Worm (Caenorhabditis elegans) whole organism, L3 larva: ENCODE results near the gene col-10.

Source experiments
- R02D3.7 ChIP-seq: fragments of 150-350 bp; optimal IDR thresholded peaks from 2 replicates; lab custom pipeline; 2014; ENCODE audit warnings: missing biosample characterization, missing genetic modification characterization
- ama-1 ChIP-seq: fragments of 150-350 bp; optimal IDR thresholded peaks from 2 replicates; lab custom pipeline; 2018
- ceh-28 ChIP-seq: fragments of 150-350 bp; optimal IDR thresholded peaks from 2 replicates; lab custom pipeline; 2014; ENCODE audit warnings: missing biosample characterization, missing genetic modification reagents, missing genetic modification characterization
- ceh-9 ChIP-seq: sonication (generic microtip); optimal IDR thresholded peaks from 2 replicates; lab custom pipeline; 2018; ENCODE audit warnings: missing biosample characterization, missing genetic modification characterization
- egl-27 ChIP-seq: sonication (generic microtip); optimal IDR thresholded peaks from 4 replicates; lab custom pipeline; 2017; ENCODE audit warnings: missing biosample characterization, missing genetic modification reagents, missing genetic modification characterization
- elt-1 ChIP-seq: fragments of 150-350 bp; optimal IDR thresholded peaks from 2 replicates; lab custom pipeline; 2014; ENCODE audit warnings: missing biosample characterization, missing genetic modification characterization
- elt-2 ChIP-seq: sonication (generic microtip); optimal IDR thresholded peaks from 2 replicates; lab custom pipeline; 2016; ENCODE audit warnings: missing genetic modification reagents, mild to moderate bottlenecking, missing genetic modification characterization, missing compliant biosample characterization
- elt-3 ChIP-seq, 3 experiments: fragments of 150-350 bp in 1 of 3; sonication (generic microtip) in 2 of 3; optimal IDR thresholded peaks; 2 replicates in 2 of 3; 4 replicates in 1 of 3; lab custom pipeline; 2014 to 2017; ENCODE audit warnings: missing biosample characterization in 3 of 3, missing genetic modification characterization in 3 of 3
- fkh-10 ChIP-seq: sonication (generic microtip); optimal IDR thresholded peaks from 2 replicates; lab custom pipeline; 2017; ENCODE audit warnings: missing biosample characterization, missing genetic modification reagents, missing genetic modification characterization
- fos-1 ChIP-seq: fragments of 150-350 bp; optimal IDR thresholded peaks from 2 replicates; lab custom pipeline; 2014; ENCODE audit warnings: missing biosample characterization, missing genetic modification characterization
- hmg-11 ChIP-seq: sonication (generic microtip); optimal IDR thresholded peaks from 2 replicates; lab custom pipeline; 2016; ENCODE audit warnings: missing genetic modification characterization, missing compliant biosample characterization
- lin-15B ChIP-seq: fragments of 150-350 bp; optimal IDR thresholded peaks from 2 replicates; lab custom pipeline; 2014; ENCODE audit warnings: missing biosample characterization, missing genetic modification characterization
- lin-39 ChIP-seq: fragments of 150-350 bp; optimal IDR thresholded peaks from 2 replicates; lab custom pipeline; 2018; ENCODE audit warnings: missing biosample characterization, missing genetic modification reagents, missing genetic modification characterization
- lsy-12 ChIP-seq: sonication (generic microtip); optimal IDR thresholded peaks from 2 replicates; lab custom pipeline; 2016; ENCODE audit warnings: mild to moderate bottlenecking, missing genetic modification characterization, missing compliant biosample characterization
- mml-1 ChIP-seq: fragments of 150-350 bp; sonication (generic microtip); optimal IDR thresholded peaks from 3 replicates; lab custom pipeline; 2014; ENCODE audit warnings: missing biosample characterization, missing genetic modification characterization
- nfya-1 ChIP-seq: sonication (generic microtip); optimal IDR thresholded peaks from 2 replicates; lab custom pipeline; 2017; ENCODE audit warnings: missing genetic modification characterization, mild to moderate bottlenecking, missing compliant biosample characterization, antibody characterized with exemption, moderate library complexity; ENCODE audit not compliant: insufficient read depth
- nhr-23 ChIP-seq: fragments of 150-350 bp; optimal IDR thresholded peaks from 2 replicates; lab custom pipeline; 2014; ENCODE audit warnings: missing biosample characterization, missing genetic modification reagents, missing genetic modification characterization
- nhr-237 ChIP-seq: fragments of 150-350 bp; optimal IDR thresholded peaks from 2 replicates; lab custom pipeline; 2014; ENCODE audit warnings: missing biosample characterization, missing genetic modification characterization
- nhr-25 ChIP-seq: sonication (generic microtip); optimal IDR thresholded peaks from 2 replicates; lab custom pipeline; 2017; ENCODE audit warnings: missing biosample characterization, missing genetic modification characterization
- nhr-28 ChIP-seq: fragments of 150-350 bp; optimal IDR thresholded peaks from 2 replicates; lab custom pipeline; 2014; ENCODE audit warnings: missing biosample characterization, missing genetic modification characterization
- nhr-43 ChIP-seq: sonication (generic microtip); optimal IDR thresholded peaks from 2 replicates; lab custom pipeline; 2016; ENCODE audit warnings: mild to moderate bottlenecking, missing genetic modification characterization, missing compliant biosample characterization; ENCODE audit not compliant: poor library complexity, severe bottlenecking
- nhr-76 ChIP-seq: fragments of 150-350 bp; sonication (generic microtip); optimal IDR thresholded peaks from 5 replicates; lab custom pipeline; 2014; ENCODE audit warnings: missing biosample characterization, missing genetic modification characterization
- nhr-77 ChIP-seq: fragments of 150-350 bp; optimal IDR thresholded peaks from 2 replicates; lab custom pipeline; 2014; ENCODE audit warnings: missing biosample characterization, missing genetic modification characterization
- skn-1 ChIP-seq: fragments of 150-350 bp; optimal IDR thresholded peaks from 2 replicates; lab custom pipeline; 2014; ENCODE audit warnings: missing biosample characterization, missing genetic modification characterization
- unc-39 ChIP-seq: sonication (generic microtip); optimal IDR thresholded peaks from 4 replicates; lab custom pipeline; 2017; ENCODE audit warnings: missing biosample characterization, missing genetic modification characterization
- ztf-4 ChIP-seq: fragments of 150-350 bp; optimal IDR thresholded peaks from 2 replicates; lab custom pipeline; 2014; ENCODE audit warnings: missing biosample characterization, missing genetic modification characterization

The col-10 gene

ce11 chrV:9163897-9164296 is 1.2 kb downstream of the col-10 start:
- TF ChIP-seq nhr-43 (tag; lab: Kevin White, UChicago) (peak; percentile 50), elt-2 (tag; lab: Kevin White, UChicago) (no peak), egl-27 (no peak), nhr-28 (tag; lab: Kevin White, UChicago) (no peak), ama-1 (lab: Kevin White, UChicago) (peak; percentile 89), mml-1 (tag; lab: Kevin White, UChicago) (no peak), lin-39 (tag; lab: Kevin White, UChicago) (no peak), lsy-12 (tag; lab: Kevin White, UChicago) (no peak), nhr-77 (tag; lab: Kevin White, UChicago) (no peak), ztf-4 (tag; lab: Kevin White, UChicago) (peak; percentile 9), nhr-25 (tag; lab: Kevin White, UChicago) (peak; percentile 93), skn-1 (tag; lab: Kevin White, UChicago) (no peak), nfya-1 (tag; lab: Kevin White, UChicago) (no peak), nhr-76 (tag; lab: Kevin White, UChicago) (no peak), lin-15B (tag; lab: Kevin White, UChicago) (no peak), fos-1 (tag; lab: Kevin White, UChicago) (no peak), elt-1 (tag; lab: Kevin White, UChicago) (no peak), R02D3.7 (tag; lab: Kevin White, UChicago) (peak; percentile 1)

- TF ChIP-seq elt-1 (tag; lab: Kevin White, UChicago) (no peak), nhr-25 (tag; lab: Kevin White, UChicago) (peak; percentile 47), egl-27 (peak; percentile 61), mml-1 (tag; lab: Kevin White, UChicago) (no peak), nhr-76 (tag; lab: Kevin White, UChicago) (no peak), nhr-23 (tag; lab: Kevin White, UChicago) (peak; percentile 1), hmg-11 (no peak)
These were observed 2.1 kb downstream of the col-10 start, which contains the start of gene col-145 for ce11 chrV:9162955-9163468. col-145 (minus strand) TSS chrV:9163005.

- TF ChIP-seq elt-3 (tag; optimal IDR thresholded peaks at IDR 0.05; lab: Kevin White, UChicago) (no peak), unc-39 (no peak), nhr-237 (tag; lab: Kevin White, UChicago) (no peak)
These were observed 2.9 kb downstream of the col-10 start for ce11 chrV:9162118-9162729.

ce11 chrV:9160224-9160886 is 4.8 kb downstream of the col-10 start, which contains the start of gene col-144:
col-144 (minus strand) TSS chrV:9160642.
- peak; percentile 70 for TF ChIP-seq nhr-25 (tag; lab: Kevin White, UChicago)
- TF ChIP-seq nhr-23 (tag; lab: Kevin White, UChicago) = no peak
- TF ChIP-seq ama-1 (lab: Kevin White, UChicago) = peak; percentile 73
- TF ChIP-seq ceh-28 (tag; lab: Kevin White, UChicago) = no peak
- TF ChIP-seq nfya-1 (tag; lab: Kevin White, UChicago) = peak; percentile 17
- TF ChIP-seq nhr-43 (tag; lab: Kevin White, UChicago) = peak; percentile 57
- TF ChIP-seq ceh-9 (tag; lab: Kevin White, UChicago) = no peak
- no peak for TF ChIP-seq elt-1 (tag; lab: Kevin White, UChicago)
- TF ChIP-seq elt-3 (tag; optimal IDR thresholded peaks at IDR 0.05; lab: Kevin White, UChicago) = peak in 1 of 3 experiments; percentile 12

- peak; percentile 88 for TF ChIP-seq nhr-25 (tag; lab: Kevin White, UChicago)
- TF ChIP-seq ama-1 (lab: Kevin White, UChicago) = peak; percentile 68
- TF ChIP-seq nfya-1 (tag; lab: Kevin White, UChicago) = peak; percentile 34
These were observed 5.9 kb downstream of the col-10 start for ce11 chrV:9159146-9159717.

ce11 chrV:9157597-9157996 is 7.5 kb downstream of the col-10 start:
- TF ChIP-seq fkh-10 (GFP tag; lab: Kevin White, UChicago) = peak; percentile 96
- TF ChIP-seq lsy-12 (tag; lab: Kevin White, UChicago) = no peak
